Worm (Caenorhabditis elegans) whole organism, midembryonic: ENCODE data around the gene Y55B1AR.2.

Source experiments
- T22C8.4 ChIP-seq: fragments of 200-800 bp; sonication (Bioruptor generic); IDR thresholded peaks from 2 replicates; pipeline ENCODE4 v1.3.6; 2022; ENCODE audit warnings: missing genetic modification characterization, missing compliant biosample characterization
- cog-1 ChIP-seq: sonication (generic microtip); optimal IDR thresholded peaks from 2 replicates; lab custom pipeline; 2016; ENCODE audit warnings: missing genetic modification characterization, missing compliant biosample characterization
- flt-1 ChIP-seq: fragments of 200-800 bp; sonication (Bioruptor generic); IDR thresholded peaks from 2 replicates; pipeline ENCODE4 v1.3.6; 2022; ENCODE audit warnings: missing genetic modification characterization, missing compliant biosample characterization
- klf-2 ChIP-seq: fragments of 200-800 bp; sonication (Bioruptor generic); conservative IDR thresholded peaks from 2 replicates; pipeline ENCODE4 v1.3.6; 2022; ENCODE audit warnings: missing genetic modification reagents, missing genetic modification characterization, missing compliant biosample characterization
- med-1 ChIP-seq: sonication (generic microtip); optimal IDR thresholded peaks from 2 replicates; lab custom pipeline; 2017; ENCODE audit warnings: missing genetic modification characterization, mild to moderate bottlenecking, missing compliant biosample characterization, antibody characterized with exemption, missing genetic modification reagents; ENCODE audit not compliant: insufficient read depth
- ref-1 ChIP-seq: fragments of 200-800 bp; sonication (Bioruptor generic); conservative IDR thresholded peaks from 2 replicates; pipeline ENCODE4 v1.3.6; 2022; ENCODE audit warnings: missing genetic modification reagents, missing genetic modification characterization, missing compliant biosample characterization
- tab-1 ChIP-seq: fragments of 200-800 bp; sonication (Bioruptor generic); IDR thresholded peaks from 2 replicates; pipeline ENCODE4 v1.3.6; 2022; ENCODE audit warnings: missing genetic modification characterization, missing compliant biosample characterization
- ztf-23 ChIP-seq: fragments of 200-800 bp; sonication (Bioruptor generic); IDR thresholded peaks from 2 replicates; pipeline ENCODE4 v1.3.6; 2022; ENCODE audit warnings: missing genetic modification reagents, missing genetic modification characterization, missing compliant biosample characterization
- ztf-29 ChIP-seq: fragments of 200-800 bp; sonication (Bioruptor generic); IDR thresholded peaks from 2 replicates; pipeline ENCODE4 v1.3.6; 2022; ENCODE audit warnings: missing genetic modification reagents, missing genetic modification characterization, missing compliant biosample characterization

Y55B1AR.2 gene

DNA sequence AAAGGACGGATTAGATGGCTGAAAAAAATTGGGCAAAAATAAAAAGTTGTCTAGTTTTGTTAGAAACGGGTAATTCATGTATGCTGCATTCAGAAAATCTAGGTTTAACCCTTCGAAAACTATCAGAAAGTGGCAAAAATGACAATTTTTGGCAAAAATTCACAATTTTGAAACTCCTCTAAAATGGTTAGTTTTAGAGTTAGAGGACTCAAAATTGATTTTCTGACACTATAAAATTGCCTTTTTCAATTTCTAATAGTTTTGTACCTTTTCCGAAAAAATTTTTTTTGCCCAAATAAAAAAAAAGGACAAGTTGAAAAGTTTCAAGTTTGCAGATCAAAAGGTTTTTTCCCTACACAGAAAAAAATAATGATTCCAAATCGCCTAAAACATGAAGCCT, 22.0 kb downstream of the Y55B1AR.2 start:
- TF ChIP-seq ztf-29 = no peak
- no peak for TF ChIP-seq tab-1 (GFP tag; lab: Robert Waterston, UW)
- no peak for TF ChIP-seq med-1 (GFP tag; lab: Kevin White, UChicago)
- no peak for TF ChIP-seq flt-1 (GFP tag; lab: Robert Waterston, UW)
- TF ChIP-seq ref-1 = no peak
- TF ChIP-seq T22C8.4 (GFP tag; lab: Robert Waterston, UW) = no peak
- no peak for TF ChIP-seq cog-1 (tag; lab: Kevin White, UChicago)
- no peak for TF ChIP-seq ztf-23
- TF ChIP-seq klf-2 (GFP tag; lab: Robert Waterston, UW) = no peak

- no peak for TF ChIP-seq T22C8.4 (GFP tag; lab: Robert Waterston, UW)
- no peak for TF ChIP-seq ref-1
- TF ChIP-seq med-1 (GFP tag; lab: Kevin White, UChicago) = no peak
- no peak for TF ChIP-seq ztf-29
- no peak for TF ChIP-seq cog-1 (tag; lab: Kevin White, UChicago)
- no peak for TF ChIP-seq ztf-23
- no peak for TF ChIP-seq flt-1 (GFP tag; lab: Robert Waterston, UW)
- TF ChIP-seq tab-1 (GFP tag; lab: Robert Waterston, UW) = no peak
- no peak for TF ChIP-seq klf-2 (GFP tag; lab: Robert Waterston, UW)
Measured at ce11 chrIII:568815-569214, 29.8 kb downstream of the Y55B1AR.2 start.

- no peak for TF ChIP-seq ref-1
Measured at ce11 chrIII:564786-565185, 33.8 kb downstream of the Y55B1AR.2 start.

DNA sequence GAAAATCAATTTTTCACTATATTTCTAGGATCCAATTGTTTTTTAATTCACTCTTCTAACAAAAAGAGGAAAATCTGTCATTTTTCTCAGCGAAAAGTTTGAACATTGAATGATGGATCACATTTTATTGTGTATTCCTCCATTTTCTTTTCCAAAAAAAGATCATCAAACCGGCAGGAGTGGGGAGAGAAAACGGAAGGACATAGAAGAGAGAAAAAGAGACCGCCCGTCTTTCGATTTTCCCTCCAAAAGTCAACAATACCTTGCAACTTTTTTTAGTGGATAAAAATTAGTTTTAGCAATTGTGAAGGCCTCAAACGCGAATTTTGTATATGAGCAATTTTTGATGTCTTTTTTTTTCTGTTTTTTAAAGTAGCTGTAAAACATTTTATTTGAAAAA, 34.8 kb downstream of the Y55B1AR.2 start:
- TF ChIP-seq tab-1 (GFP tag; lab: Robert Waterston, UW) (no peak), ztf-29 (no peak), ztf-23 (no peak), cog-1 (tag; lab: Kevin White, UChicago) (no peak), ref-1 (no peak), flt-1 (GFP tag; lab: Robert Waterston, UW) (no peak), T22C8.4 (GFP tag; lab: Robert Waterston, UW) (no peak), med-1 (GFP tag; lab: Kevin White, UChicago) (no peak), klf-2 (GFP tag; lab: Robert Waterston, UW) (no peak)

- TF ChIP-seq T22C8.4 (GFP tag; lab: Robert Waterston, UW) = no peak
- 0 out of 2 replicates have a peak, but pooled peaks have one; percentile 7 for TF ChIP-seq flt-1 (GFP tag; lab: Robert Waterston, UW)
- TF ChIP-seq ztf-23 = no peak
- TF ChIP-seq ztf-29 = no peak
- no peak for TF ChIP-seq med-1 (GFP tag; lab: Kevin White, UChicago)
- no peak for TF ChIP-seq ref-1
- peak; percentile 44 for TF ChIP-seq cog-1 (tag; lab: Kevin White, UChicago)
- TF ChIP-seq tab-1 (GFP tag; lab: Robert Waterston, UW) = no peak
Measured at ce11 chrIII:558832-559231, 39.8 kb downstream of the Y55B1AR.2 start.

DNA sequence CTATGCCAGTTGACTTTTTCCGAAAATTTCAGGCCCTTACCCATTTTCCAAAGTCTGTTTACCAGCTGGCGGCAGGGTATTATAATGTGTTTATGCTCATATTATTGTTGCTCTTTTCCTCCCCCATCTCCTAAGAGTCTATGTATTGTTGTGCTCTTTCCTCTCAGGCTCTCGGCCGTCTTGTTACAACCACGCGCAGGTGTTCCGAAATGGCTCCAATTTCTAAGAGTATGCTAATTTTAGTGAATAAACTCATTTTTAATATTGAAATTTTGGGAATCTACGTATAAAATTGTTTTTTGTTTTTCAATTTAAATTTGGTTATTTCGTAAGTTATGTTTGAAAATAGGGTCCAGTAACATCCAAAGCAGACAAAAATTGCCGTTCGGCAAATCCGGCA, 40.5 kb downstream of the Y55B1AR.2 start:
- TF ChIP-seq cog-1 (tag; lab: Kevin White, UChicago) (no peak), klf-2 (GFP tag; lab: Robert Waterston, UW) (no peak), ztf-29 (no peak), T22C8.4 (GFP tag; lab: Robert Waterston, UW) (no peak), med-1 (GFP tag; lab: Kevin White, UChicago) (no peak), tab-1 (GFP tag; lab: Robert Waterston, UW) (no peak), flt-1 (GFP tag; lab: Robert Waterston, UW) (no peak), ref-1 (no peak), ztf-23 (no peak)

ce11 chrIII:555650-556049, 42.9 kb downstream of the Y55B1AR.2 start, which contains the start of gene B0353.1:
B0353.1 (plus strand) TSS chrIII:555950.
- TF ChIP-seq cog-1 (tag; lab: Kevin White, UChicago) (no peak), ztf-23 (no peak), klf-2 (GFP tag; lab: Robert Waterston, UW) (no peak), ref-1 (no peak), tab-1 (GFP tag; lab: Robert Waterston, UW) (no peak), med-1 (GFP tag; lab: Kevin White, UChicago) (no peak), flt-1 (GFP tag; lab: Robert Waterston, UW) (no peak), ztf-29 (no peak), T22C8.4 (GFP tag; lab: Robert Waterston, UW) (no peak)

- TF ChIP-seq tab-1 (GFP tag; lab: Robert Waterston, UW) (no peak), ztf-29 (no peak), klf-2 (GFP tag; lab: Robert Waterston, UW) (no peak), flt-1 (GFP tag; lab: Robert Waterston, UW) (no peak), ref-1 (no peak), T22C8.4 (GFP tag; lab: Robert Waterston, UW) (no peak), cog-1 (tag; lab: Kevin White, UChicago) (no peak), ztf-23 (no peak), med-1 (GFP tag; lab: Kevin White, UChicago) (no peak)
Measured at ce11 chrIII:549231-549630, 49.4 kb downstream of the Y55B1AR.2 start.

- TF ChIP-seq med-1 (GFP tag; lab: Kevin White, UChicago) (no peak), ztf-29 (no peak), flt-1 (GFP tag; lab: Robert Waterston, UW) (no peak), cog-1 (tag; lab: Kevin White, UChicago) (no peak), ztf-23 (no peak), ref-1 (no peak), tab-1 (GFP tag; lab: Robert Waterston, UW) (no peak), klf-2 (GFP tag; lab: Robert Waterston, UW) (no peak)
Measured at ce11 chrIII:547709-548108, 50.9 kb downstream of the Y55B1AR.2 start.

DNA sequence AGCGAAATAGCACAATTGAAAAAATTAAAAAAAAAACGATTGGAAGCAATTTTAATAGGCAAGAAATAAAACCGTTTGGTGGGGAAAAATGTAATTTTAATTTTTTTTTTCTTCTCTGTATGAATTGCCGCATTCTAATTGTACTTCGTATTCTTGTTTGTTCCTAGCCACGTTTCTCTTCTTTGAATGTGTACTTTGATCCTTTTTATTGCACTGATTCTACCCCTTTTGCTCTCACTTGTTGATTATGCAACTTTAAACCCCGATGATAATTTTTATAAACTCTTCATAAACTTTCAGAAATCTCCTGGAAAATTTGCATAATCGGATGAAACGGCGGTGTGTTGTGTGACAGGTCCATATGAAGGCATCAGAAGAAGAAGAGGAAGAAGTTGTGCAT, 56.8 kb downstream of the Y55B1AR.2 start, which contains the start of gene T22F7.1:
TSS of gene T22F7.1 (plus strand) at position 301 of the 400 bp plus-strand sequence.
- TF ChIP-seq T22C8.4 (GFP tag; lab: Robert Waterston, UW) (no peak), ref-1 (no peak), med-1 (GFP tag; lab: Kevin White, UChicago) (no peak), ztf-23 (no peak), ztf-29 (no peak)
